Fruit fly (Drosophila melanogaster) whole organism, prepupa: ENCODE data around the gene Elal.

Source experiments
- Blimp-1 ChIP-seq: fragments of 200-800 bp; sonication (Bioruptor generic); optimal IDR thresholded peaks from 3 replicates; lab custom pipeline; 2017; ENCODE audit warnings: missing biosample characterization, missing genetic modification characterization, mild to moderate bottlenecking, moderate library complexity, missing genetic modification reagents
- CG10631 ChIP-seq: fragments of 200-800 bp; sonication (Bioruptor generic); optimal IDR thresholded peaks from 2 replicates; lab custom pipeline; 2016; ENCODE audit warnings: missing biosample characterization, missing genetic modification characterization
- CG11294 ChIP-seq: fragments of 200-800 bp; sonication (Bioruptor generic); IDR thresholded peaks from 2 replicates; pipeline ENCODE4 v1.3.6; 2022; ENCODE audit warnings: missing biosample characterization, missing genetic modification characterization
- CG11902 ChIP-seq: fragments of 200-800 bp; sonication (Bioruptor generic); optimal IDR thresholded peaks from 3 replicates; lab custom pipeline; 2016; ENCODE audit warnings: missing biosample characterization, missing genetic modification characterization
- CG15336 ChIP-seq: fragments of 200-800 bp; sonication (Bioruptor generic); IDR thresholded peaks from 2 replicates; pipeline ENCODE4 v1.3.6; 2022; ENCODE audit warnings: missing biosample characterization, missing genetic modification characterization
- CG1621 ChIP-seq: fragments of 200-800 bp; sonication (Bioruptor generic); optimal IDR thresholded peaks from 3 replicates; lab custom pipeline; 2018; ENCODE audit warnings: missing biosample characterization, mild to moderate bottlenecking, missing genetic modification characterization
- CG3032 ChIP-seq: fragments of 200-800 bp; optimal IDR thresholded peaks from 2 replicates; lab custom pipeline; 2019; ENCODE audit warnings: missing biosample characterization, mild to moderate bottlenecking, missing genetic modification characterization, moderate library complexity
- CG31627 ChIP-seq: fragments of 200-800 bp; sonication (Bioruptor generic); optimal IDR thresholded peaks from 3 replicates; lab custom pipeline; 2016; ENCODE audit warnings: missing biosample characterization, missing genetic modification characterization
- CG3919 ChIP-seq: fragments of 200-800 bp; sonication (Bioruptor generic); optimal IDR thresholded peaks from 3 replicates; lab custom pipeline; 2016; ENCODE audit warnings: missing biosample characterization, missing genetic modification characterization
- CG6792 ChIP-seq: fragments of 200-800 bp; sonication (Bioruptor generic); optimal IDR thresholded peaks from 3 replicates; lab custom pipeline; 2016; ENCODE audit warnings: missing biosample characterization, missing genetic modification characterization
- CG6808 ChIP-seq: fragments of 200-800 bp; sonication (Bioruptor generic); optimal IDR thresholded peaks from 3 replicates; lab custom pipeline; 2017; ENCODE audit warnings: missing biosample characterization, missing genetic modification characterization, mild to moderate bottlenecking, moderate library complexity, missing genetic modification reagents
- CG6854 ChIP-seq: fragments of 200-800 bp; sonication (Bioruptor generic); optimal IDR thresholded peaks from 2 replicates; lab custom pipeline; 2017; ENCODE audit warnings: missing biosample characterization, mild to moderate bottlenecking, missing genetic modification characterization
- CG7368 ChIP-seq: fragments of 200-800 bp; sonication (Bioruptor generic); optimal IDR thresholded peaks from 3 replicates; lab custom pipeline; 2016; ENCODE audit warnings: missing biosample characterization, missing genetic modification characterization
- CG9139 ChIP-seq: fragments of 200-800 bp; sonication (Bioruptor generic); optimal IDR thresholded peaks from 3 replicates; lab custom pipeline; 2017; ENCODE audit warnings: missing biosample characterization, mild to moderate bottlenecking, missing genetic modification characterization
- Eip75B ChIP-seq: fragments of 200-800 bp; sonication (Bioruptor generic); optimal IDR thresholded peaks from 3 replicates; lab custom pipeline; 2016; ENCODE audit warnings: missing biosample characterization, missing genetic modification characterization
- Eip78C ChIP-seq: fragments of 200-800 bp; sonication (Bioruptor generic); peaks from one replicate; lab custom pipeline; 2016; ENCODE audit warnings: missing biosample characterization, missing genetic modification characterization
- Gug ChIP-seq: fragments of 200-800 bp; sonication (Bioruptor generic); IDR thresholded peaks from 2 replicates; pipeline ENCODE4 v1.3.6; 2022; ENCODE audit warnings: missing biosample characterization, missing genetic modification characterization
- Hr38 ChIP-seq: sonication (Bioruptor generic); optimal IDR thresholded peaks from 2 replicates; lab custom pipeline; 2016; ENCODE audit warnings: missing biosample characterization, missing genetic modification characterization
- Hr4 ChIP-seq: fragments of 200-800 bp; sonication (Bioruptor generic); optimal IDR thresholded peaks from 3 replicates; lab custom pipeline; 2016; ENCODE audit warnings: missing biosample characterization, missing genetic modification characterization
- Met ChIP-seq: fragments of 200-800 bp; sonication (Bioruptor generic); optimal IDR thresholded peaks from 3 replicates; lab custom pipeline; 2016; ENCODE audit warnings: missing biosample characterization, missing genetic modification characterization
- OdsH ChIP-seq: fragments of 200-800 bp; sonication (Bioruptor generic); optimal IDR thresholded peaks from 3 replicates; lab custom pipeline; 2016; ENCODE audit warnings: missing biosample characterization, missing genetic modification characterization
- Smox ChIP-seq: fragments of 200-800 bp; sonication (Bioruptor generic); optimal IDR thresholded peaks from 3 replicates; lab custom pipeline; 2016; ENCODE audit warnings: missing biosample characterization, missing genetic modification characterization
- Sox15 ChIP-seq: fragments of 200-800 bp; sonication (Bioruptor generic); optimal IDR thresholded peaks from 3 replicates; lab custom pipeline; 2016; ENCODE audit warnings: missing biosample characterization, missing genetic modification characterization
- achi ChIP-seq: fragments of 200-800 bp; sonication (Bioruptor generic); optimal IDR thresholded peaks from 3 replicates; lab custom pipeline; 2016; ENCODE audit warnings: missing biosample characterization, missing genetic modification characterization
- acj6 ChIP-seq: fragments of 200-800 bp; sonication (Bioruptor generic); optimal IDR thresholded peaks from 3 replicates; lab custom pipeline; 2016; ENCODE audit warnings: missing biosample characterization, missing genetic modification characterization
- cyc ChIP-seq: fragments of 200-800 bp; sonication (Bioruptor generic); optimal IDR thresholded peaks from 3 replicates; lab custom pipeline; 2016; ENCODE audit warnings: missing biosample characterization, missing genetic modification characterization
- dac ChIP-seq: fragments of 200-800 bp; sonication (Bioruptor generic); optimal IDR thresholded peaks from 2 replicates; lab custom pipeline; 2017; ENCODE audit warnings: missing biosample characterization, mild to moderate bottlenecking, missing genetic modification characterization
- dsx ChIP-seq: fragments of 200-800 bp; optimal IDR thresholded peaks from 3 replicates; lab custom pipeline; 2019; ENCODE audit warnings: missing biosample characterization, mild to moderate bottlenecking, missing genetic modification characterization, moderate library complexity; ENCODE audit not compliant: poor library complexity, severe bottlenecking
- eg ChIP-seq: fragments of 200-800 bp; sonication (Bioruptor generic); IDR thresholded peaks from 3 replicates; pipeline ENCODE4 v1.3.6; 2022; ENCODE audit warnings: missing biosample characterization, missing genetic modification characterization
- esn ChIP-seq: fragments of 200-800 bp; sonication (Bioruptor generic); optimal IDR thresholded peaks from 2 replicates; lab custom pipeline; 2016; ENCODE audit warnings: missing biosample characterization, mild to moderate bottlenecking, missing genetic modification characterization, moderate library complexity
- fd59A ChIP-seq: fragments of 200-800 bp; sonication (Bioruptor generic); optimal IDR thresholded peaks from 2 replicates; lab custom pipeline; 2017; ENCODE audit warnings: missing biosample characterization, mild to moderate bottlenecking, missing genetic modification characterization, missing genetic modification reagents
- fd85E ChIP-seq: fragments of 200-800 bp; sonication (Bioruptor generic); optimal IDR thresholded peaks from 3 replicates; lab custom pipeline; 2016; ENCODE audit warnings: missing biosample characterization, missing genetic modification characterization
- fkh ChIP-seq: fragments of 200-800 bp; sonication (Bioruptor generic); optimal IDR thresholded peaks from 3 replicates; lab custom pipeline; 2017; ENCODE audit warnings: missing biosample characterization, mild to moderate bottlenecking, missing genetic modification characterization, moderate library complexity
- lz ChIP-seq: fragments of 200-800 bp; sonication (Bioruptor generic); optimal IDR thresholded peaks from 3 replicates; lab custom pipeline; 2016; ENCODE audit warnings: missing biosample characterization, missing genetic modification characterization
- salr ChIP-seq, 2 experiments: fragments of 200-800 bp; sonication (Bioruptor generic); optimal IDR thresholded peaks; 3 replicates each; lab custom pipeline; 2016 to 2018; ENCODE audit warnings: missing biosample characterization in 2 of 2, missing genetic modification characterization in 2 of 2, mild to moderate bottlenecking in 1 of 2
- ss ChIP-seq, 2 experiments: fragments of 200-800 bp; sonication (Bioruptor generic); optimal IDR thresholded peaks; 2 replicates in 1 of 2; 3 replicates in 1 of 2; lab custom pipeline; 2017 to 2018; ENCODE audit warnings: mild to moderate bottlenecking in 2 of 2, missing biosample characterization in 2 of 2, missing genetic modification characterization in 2 of 2, moderate library complexity in 1 of 2

Gene Elal

dm6 chr3R:24886470-24886869 lies 21.3 kb downstream of the Elal start (continued):
- TF ChIP-seq achi (peak; percentile 33), fd85E (GFP tag; lab: Kevin White, UChicago) (no peak), acj6 (GFP tag; lab: Kevin White, UChicago) (no peak), CG15336 (peak; percentile 68), CG3032 (no peak), Smox (GFP tag; lab: Kevin White, UChicago) (no peak), CG31627 (GFP tag; lab: Kevin White, UChicago) (no peak), Sox15 (GFP tag; lab: Kevin White, UChicago) (peak; percentile 17), eg (GFP tag; lab: Robert Waterston, UW) (0 out of 3 replicates have a peak, but pooled peaks have one; percentile 38), CG7368 (GFP tag; lab: Kevin White, UChicago) (peak; percentile 25), fkh (GFP tag; lab: Kevin White, UChicago) (no peak), salr (GFP tag; optimal IDR thresholded peaks at IDR 0.05; lab: Kevin White, UChicago) (peak in 1 of 2 experiments; percentile 16), Hr4 (peak; percentile 80), CG10631 (GFP tag; lab: Kevin White, UChicago) (no peak), Hr38 (no peak), CG11902 (GFP tag; lab: Kevin White, UChicago) (peak; percentile 30), CG1621 (tag; lab: Kevin White, UChicago) (no peak), OdsH (GFP tag; lab: Kevin White, UChicago) (peak; percentile 44), CG9139 (GFP tag; lab: Kevin White, UChicago) (no peak), Gug (GFP tag; lab: Robert Waterston, UW) (no peak), CG3919 (GFP tag; lab: Kevin White, UChicago) (peak; percentile 46), dsx (GFP tag; lab: Kevin White, UChicago) (no peak), lz (GFP tag; lab: Kevin White, UChicago) (no peak), dac (GFP tag; lab: Kevin White, UChicago) (peak; percentile 13), CG6808 (GFP tag; lab: Kevin White, UChicago) (no peak), esn (GFP tag; lab: Kevin White, UChicago) (no peak), Eip78C (GFP tag; lab: Kevin White, UChicago) (peak; percentile 90), ss (GFP tag; optimal IDR thresholded peaks at IDR 0.05; lab: Kevin White, UChicago) (no peak), CG6792 (GFP tag; lab: Kevin White, UChicago) (peak; percentile 22), Met (GFP tag; lab: Kevin White, UChicago) (no peak)

dm6 chr3R:24888418-24888817 lies 23.3 kb downstream of the Elal start:
- TF ChIP-seq cyc (no peak), Blimp-1 (GFP tag; lab: Kevin White, UChicago) (peak; percentile 51)

- TF ChIP-seq fkh (GFP tag; lab: Kevin White, UChicago) (peak; percentile 30), Eip78C (GFP tag; lab: Kevin White, UChicago) (peak; percentile 41), Hr4 (no peak), CG6854 (GFP tag; lab: Kevin White, UChicago) (peak; percentile 25), CG11294 (GFP tag; lab: Robert Waterston, UW) (no peak)
Observed at dm6 chr3R:24889303-24889892, 24.2 kb downstream of the Elal start.

dm6 chr3R:24890217-24890616 lies 25.1 kb downstream of the Elal start:
- TF ChIP-seq CG15336 (no peak), fd59A (GFP tag; lab: Kevin White, UChicago) (no peak), Eip75B (GFP tag; lab: Kevin White, UChicago) (no peak), CG10631 (GFP tag; lab: Kevin White, UChicago) (no peak), Smox (GFP tag; lab: Kevin White, UChicago) (no peak), Gug (GFP tag; lab: Robert Waterston, UW) (no peak)
